Worm (Caenorhabditis elegans) whole organism, young adult: ENCODE measurements around the gene C34D4.10.

ENCODE experiments used
- B0035.1 ChIP-seq: sonication (generic microtip); optimal IDR thresholded peaks from 2 replicates; lab custom pipeline; 2016; ENCODE audit warnings: missing genetic modification characterization, mild to moderate bottlenecking, missing compliant biosample characterization, missing genotype, missing genetic modification reagents
- F10E7.11 ChIP-seq: sonication (generic microtip); optimal IDR thresholded peaks from 2 replicates; lab custom pipeline; 2017; ENCODE audit warnings: mild to moderate bottlenecking, missing genetic modification characterization, moderate library complexity, missing compliant biosample characterization
- F39B2.1 ChIP-seq: fragments of 200-800 bp; sonication (Bioruptor generic); IDR thresholded peaks from 2 replicates; pipeline ENCODE4 v1.3.6; 2022; ENCODE audit warnings: missing genetic modification reagents, missing genetic modification characterization, missing compliant biosample characterization
- F57C9.4 ChIP-seq: sonication (generic microtip); optimal IDR thresholded peaks from 2 replicates; lab custom pipeline; 2017; ENCODE audit warnings: mild to moderate bottlenecking, missing genetic modification characterization, missing compliant biosample characterization
- T26A5.8 ChIP-seq: sonication (generic microtip); optimal IDR thresholded peaks from 2 replicates; lab custom pipeline; 2016; ENCODE audit warnings: missing genetic modification characterization, missing compliant biosample characterization
- ceh-40 ChIP-seq: fragments of 200-800 bp; sonication (Bioruptor generic); IDR thresholded peaks from 2 replicates; pipeline ENCODE4 v1.3.6; 2022; ENCODE audit warnings: missing genetic modification characterization, missing compliant biosample characterization
- die-1 ChIP-seq: sonication (generic microtip); optimal IDR thresholded peaks from 2 replicates; lab custom pipeline; 2016; ENCODE audit warnings: missing genotype, mild to moderate bottlenecking, missing genetic modification characterization, missing compliant biosample characterization
- dpff-1 ChIP-seq: sonication (generic microtip); optimal IDR thresholded peaks from 2 replicates; lab custom pipeline; 2017; ENCODE audit warnings: mild to moderate bottlenecking, missing genetic modification characterization, missing compliant biosample characterization
- egrh-3 ChIP-seq: fragments of 200-800 bp; sonication (Bioruptor generic); IDR thresholded peaks from 2 replicates; pipeline ENCODE4 v1.3.6; 2022; ENCODE audit warnings: missing genetic modification reagents, missing genetic modification characterization, missing compliant biosample characterization
- ekl-4 ChIP-seq: fragments of 200-800 bp; sonication (Bioruptor generic); IDR thresholded peaks from 2 replicates; pipeline ENCODE4 v1.3.6; 2022; ENCODE audit warnings: missing genetic modification reagents, missing genetic modification characterization, missing compliant biosample characterization
- fkh-3 ChIP-seq: sonication (generic microtip); optimal IDR thresholded peaks from 2 replicates; lab custom pipeline; 2016; ENCODE audit warnings: mild to moderate bottlenecking, missing genetic modification characterization, missing compliant biosample characterization
- gei-17 ChIP-seq: fragments of 200-800 bp; sonication (Bioruptor generic); optimal IDR thresholded peaks from 2 replicates; lab custom pipeline; 2018; ENCODE audit warnings: mild to moderate bottlenecking, missing genetic modification characterization, missing compliant biosample characterization
- hmg-1.2 ChIP-seq: fragments of 200-800 bp; sonication (Bioruptor generic); IDR thresholded peaks from 2 replicates; pipeline ENCODE4 v1.3.6; 2022; ENCODE audit warnings: missing genetic modification reagents, missing genetic modification characterization, missing compliant biosample characterization
- lag-1 ChIP-seq: fragments of 200-800 bp; sonication (Bioruptor generic); IDR thresholded peaks from 2 replicates; pipeline ENCODE4 v1.3.6; 2022; ENCODE audit warnings: missing genetic modification reagents, missing genetic modification characterization, missing compliant biosample characterization
- let-607 ChIP-seq, 2 experiments: fragments of 200-800 bp in 1 of 2; sonication (Bioruptor generic) in 1 of 2; sonication (generic microtip) in 1 of 2; optimal IDR thresholded peaks; 2 replicates each; lab custom pipeline; 2016 to 2018; ENCODE audit warnings: mild to moderate bottlenecking in 2 of 2, missing compliant biosample characterization in 2 of 2, missing genetic modification characterization in 2 of 2, moderate library complexity in 2 of 2, missing genotype in 1 of 2
- lin-35 ChIP-seq, 3 experiments: fragments of 150-350 bp in 2 of 3; sonication (generic microtip) in 1 of 3; optimal IDR thresholded peaks; 2 replicates each; lab custom pipeline; 2014 to 2018; ENCODE audit warnings: missing biosample characterization in 3 of 3, missing genetic modification characterization in 3 of 3, missing genetic modification reagents in 3 of 3
- lir-1 ChIP-seq: fragments of 200-800 bp; sonication (Bioruptor generic); conservative IDR thresholded peaks from 2 replicates; pipeline ENCODE4 v1.3.6; 2022; ENCODE audit warnings: missing genetic modification reagents, missing genetic modification characterization, missing compliant biosample characterization
- lsl-1 ChIP-seq: fragments of 200-800 bp; sonication (Bioruptor generic); optimal IDR thresholded peaks from 2 replicates; lab custom pipeline; 2018; ENCODE audit warnings: mild to moderate bottlenecking, missing genetic modification characterization, moderate library complexity, missing compliant biosample characterization
- lsy-27 ChIP-seq: sonication (generic microtip); optimal IDR thresholded peaks from 2 replicates; lab custom pipeline; 2017; ENCODE audit warnings: missing genetic modification characterization, mild to moderate bottlenecking, missing compliant biosample characterization, antibody characterized with exemption, missing genotype, borderline replicate concordance; ENCODE audit not compliant: insufficient read depth
- madf-3 ChIP-seq: fragments of 200-800 bp; sonication (Bioruptor generic); IDR thresholded peaks from 2 replicates; pipeline ENCODE4 v1.3.6; 2022; ENCODE audit warnings: missing genetic modification reagents, missing genetic modification characterization, missing compliant biosample characterization
- madf-6 ChIP-seq: fragments of 200-800 bp; sonication (Bioruptor generic); IDR thresholded peaks from 2 replicates; pipeline ENCODE4 v1.3.6; 2022; ENCODE audit warnings: missing genetic modification reagents, missing genetic modification characterization, missing compliant biosample characterization
- madf-8 ChIP-seq: fragments of 200-800 bp; sonication (Bioruptor generic); conservative IDR thresholded peaks from 2 replicates; pipeline ENCODE4 v1.3.6; 2022; ENCODE audit warnings: missing genetic modification reagents, missing genetic modification characterization, missing compliant biosample characterization
- mcd-1 ChIP-seq: fragments of 200-800 bp; sonication (Bioruptor generic); IDR thresholded peaks from 2 replicates; pipeline ENCODE4 v1.3.6; 2022; ENCODE audit warnings: missing genetic modification reagents, missing genetic modification characterization, missing compliant biosample characterization
- nfya-2 ChIP-seq: fragments of 200-800 bp; sonication (Bioruptor generic); IDR thresholded peaks from 2 replicates; pipeline ENCODE4 v1.3.6; 2022; ENCODE audit warnings: missing genetic modification reagents, missing genetic modification characterization, missing compliant biosample characterization
- nhr-120 ChIP-seq: fragments of 200-800 bp; sonication (Bioruptor generic); IDR thresholded peaks from 2 replicates; pipeline ENCODE4 v1.3.6; 2022; ENCODE audit warnings: missing genetic modification characterization, missing compliant biosample characterization
- nhr-27 ChIP-seq: fragments of 200-800 bp; sonication (Bioruptor generic); optimal IDR thresholded peaks from 2 replicates; lab custom pipeline; 2018; ENCODE audit warnings: mild to moderate bottlenecking, missing genetic modification characterization, moderate library complexity, missing compliant biosample characterization
- nhr-80 ChIP-seq: sonication (generic microtip); optimal IDR thresholded peaks from 2 replicates; lab custom pipeline; 2016; ENCODE audit warnings: missing genetic modification characterization, missing compliant biosample characterization
- pbrm-1 ChIP-seq: fragments of 200-800 bp; sonication (Bioruptor generic); IDR thresholded peaks from 2 replicates; pipeline ENCODE4 v1.3.6; 2022; ENCODE audit warnings: missing genetic modification reagents, missing genetic modification characterization, missing compliant biosample characterization
- repo-1 ChIP-seq: sonication (generic microtip); optimal IDR thresholded peaks from 2 replicates; lab custom pipeline; 2017; ENCODE audit warnings: mild to moderate bottlenecking, missing genetic modification characterization, missing compliant biosample characterization
- snpc-1.3 ChIP-seq: sonication (generic microtip); optimal IDR thresholded peaks from 2 replicates; lab custom pipeline; 2017; ENCODE audit warnings: missing genetic modification characterization, mild to moderate bottlenecking, missing compliant biosample characterization, antibody characterized with exemption, moderate library complexity, missing genotype, missing genetic modification reagents; ENCODE audit not compliant: insufficient read depth
- tbp1 ChIP-seq: fragments of 200-800 bp; sonication (Bioruptor generic); optimal IDR thresholded peaks from 2 replicates; lab custom pipeline; 2018; ENCODE audit warnings: mild to moderate bottlenecking, missing genetic modification characterization, missing compliant biosample characterization
- tlf-1 ChIP-seq: fragments of 200-800 bp; sonication (Bioruptor generic); optimal IDR thresholded peaks from 2 replicates; lab custom pipeline; 2018; ENCODE audit warnings: mild to moderate bottlenecking, missing genetic modification characterization, missing compliant biosample characterization
- unc-130 ChIP-seq: sonication (generic microtip); optimal IDR thresholded peaks from 2 replicates; lab custom pipeline; 2016; ENCODE audit warnings: missing genetic modification reagents, missing genetic modification characterization, missing compliant biosample characterization
- xnd-1 ChIP-seq: sonication (generic microtip); optimal IDR thresholded peaks from 2 replicates; lab custom pipeline; 2016; ENCODE audit warnings: missing genotype, missing genetic modification reagents, missing genetic modification characterization, missing compliant biosample characterization
- ztf-18 ChIP-seq: sonication (generic microtip); optimal IDR thresholded peaks from 2 replicates; lab custom pipeline; 2016; ENCODE audit warnings: missing genotype, mild to moderate bottlenecking, missing genetic modification characterization, missing compliant biosample characterization
- ztf-28 ChIP-seq: fragments of 200-800 bp; sonication (Bioruptor generic); IDR thresholded peaks from 2 replicates; pipeline ENCODE4 v1.3.6; 2022; ENCODE audit warnings: missing genetic modification reagents, missing genetic modification characterization, missing compliant biosample characterization

C34D4.10 gene

ce11 chrIV:7103211-7103679 is 18.0 kb downstream of the C34D4.10 start, which contains the start of the genes rde-8 and ZC477.3 (continued):
- TF ChIP-seq madf-6 (peak; percentile 52; the same call in 1 of the 2 replicates), repo-1 (tag; lab: Kevin White, UChicago) (no peak), xnd-1 (tag; lab: Kevin White, UChicago) (peak; percentile 17), F10E7.11 (tag; lab: Kevin White, UChicago) (no peak), pbrm-1 (0 out of 2 replicates have a peak, but pooled peaks have one; percentile 36), tlf-1 (GFP tag; lab: Kevin White, UChicago) (peak; percentile 31), lir-1 (GFP tag; lab: Robert Waterston, UW) (peak; percentile 19; the same call in 1 of the 2 replicates), snpc-1.3 (tag; lab: Kevin White, UChicago) (no peak), ekl-4 (0 out of 2 replicates have a peak, but pooled peaks have one; percentile 8), mcd-1 (GFP tag; lab: Robert Waterston, UW) (peak; percentile 79), F57C9.4 (tag; lab: Kevin White, UChicago) (no peak), T26A5.8 (tag; lab: Kevin White, UChicago) (no peak)

- TF ChIP-seq ztf-18 (tag; lab: Kevin White, UChicago) (no peak), hmg-1.2 (GFP tag; lab: Robert Waterston, UW) (peak; percentile 48; the same call in 1 of the 2 replicates), dpff-1 (no peak), fkh-3 (tag; lab: Kevin White, UChicago) (no peak), nhr-80 (peak; percentile 24), tbp1 (no peak), lir-1 (GFP tag; lab: Robert Waterston, UW) (no peak), B0035.1 (tag; lab: Kevin White, UChicago) (no peak)
Observed at ce11 chrIV:7099377-7099776, 21.8 kb downstream of the C34D4.10 start.

- TF ChIP-seq madf-8 (GFP tag; lab: Robert Waterston, UW) (no peak), egrh-3 (0 out of 2 replicates have a peak, but pooled peaks have one; percentile 25), lag-1 (0 out of 2 replicates have a peak, but pooled peaks have one; percentile 54)
- TF ChIP-seq, all 124 proteins: peak for 2
Observed at ce11 chrIV:7098509-7099065, 22.6 kb downstream of the C34D4.10 start, which contains the start of gene ZC477.4. Gene ZC477.4, minus strand, starts transcription at chrIV:7098784.

- TF ChIP-seq madf-3 (GFP tag; lab: Robert Waterston, UW): no peak
- TF ChIP-seq, all 124 proteins: peak for 0
Observed at ce11 chrIV:7097450-7097849, 23.8 kb downstream of the C34D4.10 start.

- TF ChIP-seq ceh-40 (GFP tag; lab: Robert Waterston, UW) (no peak), dpff-1 (no peak), ztf-28 (GFP tag; lab: Robert Waterston, UW) (no peak), die-1 (tag; lab: Kevin White, UChicago) (no peak), gei-17 (no peak), nfya-2 (no peak), madf-3 (GFP tag; lab: Robert Waterston, UW) (no peak), F39B2.1 (GFP tag; lab: Robert Waterston, UW) (no peak), lsl-1 (no peak), nhr-120 (GFP tag; lab: Robert Waterston, UW) (no peak), nhr-27 (tag; lab: Kevin White, UChicago) (no peak), lin-35 (GFP tag; optimal IDR thresholded peaks at IDR 0.05; lab: Kevin White, UChicago) (no peak), unc-130 (no peak), let-607 (tag; optimal IDR thresholded peaks at IDR 0.05; lab: Kevin White, UChicago) (no peak), lsy-27 (no peak)
Observed at ce11 chrIV:7096097-7096496, 25.1 kb downstream of the C34D4.10 start.
